Fruit fly (Drosophila melanogaster): ENCODE data around the gene CG10516.

The CG10516 gene

DNA sequence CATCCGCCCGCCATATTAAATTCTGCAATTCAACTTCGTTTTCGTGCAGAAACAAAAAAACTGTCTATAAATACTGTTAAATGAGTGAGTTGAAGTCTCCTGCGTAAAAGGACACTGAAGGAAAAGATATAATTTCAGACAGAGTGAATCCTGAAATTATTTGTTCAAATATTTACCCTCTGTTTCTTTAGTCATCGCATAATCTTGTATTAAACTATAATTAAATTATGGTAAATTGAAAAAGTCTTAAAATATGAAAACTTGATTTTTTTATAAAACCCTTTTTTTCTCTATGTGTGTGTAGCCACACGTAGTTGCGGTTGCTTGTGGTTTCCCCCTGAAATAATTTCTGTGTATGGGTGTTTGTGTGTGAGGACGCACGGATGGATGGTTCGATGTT, 44.7 kb upstream of the CG10516 start (continued):
- TF ChIP-seq CG6175 (GFP tag; IDR thresholded peaks at IDR 0.05) (no peak), CG2120 (GFP tag; optimal IDR thresholded peaks at IDR 0.05) (peak; percentile 60), sob (GFP tag; IDR thresholded peaks at IDR 0.05) (0 out of 2 replicates have a peak, but pooled peaks have one; percentile 20), fu2 (GFP tag; optimal IDR thresholded peaks at IDR 0.05) (no peak), CG7963 (GFP tag; IDR thresholded peaks at IDR 0.05; ENCODE audit: partially characterized antibody) (no peak), CG11093 (GFP tag; IDR thresholded peaks at IDR 0.05) (0 out of 3 replicates have a peak, but pooled peaks have one; percentile 16), CG4617 (GFP tag; optimal IDR thresholded peaks at IDR 0.05; ENCODE audit: borderline replicate concordance) (no peak), Bdp1 (GFP tag; optimal IDR thresholded peaks at IDR 0.05) (no peak), aop (GFP tag; IDR thresholded peaks at IDR 0.05) (no peak), CG9727 (GFP tag; optimal IDR thresholded peaks at IDR 0.05) (peak; percentile 28), Oli (tag; optimal IDR thresholded peaks at IDR 0.05) (peak; percentile 42), Gug (GFP tag; IDR thresholded peaks at IDR 0.05) (no peak), CG11085 (GFP tag; IDR thresholded peaks at IDR 0.05) (no peak), tgo (GFP tag; IDR thresholded peaks at IDR 0.05) (peak; percentile 31; the same call in 1 of the 3 replicates), CG2116 (GFP tag; optimal IDR thresholded peaks at IDR 0.05) (no peak), CG15479 (GFP tag; optimal IDR thresholded peaks at IDR 0.05) (no peak), chif (GFP tag; optimal IDR thresholded peaks at IDR 0.05) (no peak), CG10959 (GFP tag; IDR thresholded peaks at IDR 0.05) (no peak), Meics (GFP tag; optimal IDR thresholded peaks at IDR 0.05) (peak; percentile 49), jumu (GFP tag; optimal IDR thresholded peaks at IDR 0.05) (no peak), CG4820 (GFP tag; optimal IDR thresholded peaks at IDR 0.05) (peak; percentile 9), repo (GFP tag; optimal IDR thresholded peaks at IDR 0.05) (no peak), sc (optimal IDR thresholded peaks at IDR 0.05) (no peak), sc (GFP tag; optimal IDR thresholded peaks at IDR 0.05) (no peak), odd (GFP tag; optimal IDR thresholded peaks at IDR 0.05) (no peak), Vsx1 (GFP tag; optimal IDR thresholded peaks at IDR 0.05) (no peak), CG12155 (GFP tag; optimal IDR thresholded peaks at IDR 0.05) (peak; percentile 29), ind (GFP tag; optimal IDR thresholded peaks at IDR 0.05) (peak; percentile 21), bsh (GFP tag; optimal IDR thresholded peaks at IDR 0.05) (peak in 1 of 2 experiments; percentile 60), corto (GFP tag; optimal IDR thresholded peaks at IDR 0.05) (no peak), tin (GFP tag; optimal IDR thresholded peaks at IDR 0.05) (peak; percentile 1), inv (GFP tag; IDR thresholded peaks at IDR 0.05; ENCODE audit: partially characterized antibody) (no peak), CG16815 (GFP tag; optimal IDR thresholded peaks at IDR 0.05) (no peak), ewg (GFP tag; optimal IDR thresholded peaks at IDR 0.05) (no peak), PHDP (tag; optimal IDR thresholded peaks at IDR 0.05) (peak; percentile 46), CG30431 (GFP tag; optimal IDR thresholded peaks at IDR 0.05) (no peak), Blimp-1 (GFP tag; optimal IDR thresholded peaks at IDR 0.05) (peak; percentile 41), dm (GFP tag; optimal IDR thresholded peaks at IDR 0.05) (no peak), H15 (GFP tag; IDR thresholded peaks at IDR 0.05) (no peak), CG8089 (GFP tag; optimal IDR thresholded peaks at IDR 0.05) (no peak), vvl (GFP tag; IDR thresholded peaks at IDR 0.05) (peak; percentile 47; the same call in 1 of the 2 replicates), sens (GFP tag) (peak; percentile 65), toy (GFP tag; IDR thresholded peaks at IDR 0.05) (no peak), seq (GFP tag; IDR thresholded peaks at IDR 0.05) (0 out of 2 replicates have a peak, but pooled peaks have one; percentile 29), CG11695 (GFP tag; IDR thresholded peaks at IDR 0.05) (0 out of 3 replicates have a peak, but pooled peaks have one; percentile 47), gro (GFP tag; optimal IDR thresholded peaks at IDR 0.05) (peak; percentile 13), zen (tag; optimal IDR thresholded peaks at IDR 0.05) (no peak), bowl (GFP tag; IDR thresholded peaks at IDR 0.05) (no peak), CG14710 (tag; optimal IDR thresholded peaks at IDR 0.05) (peak; percentile 14), pita (GFP tag; optimal IDR thresholded peaks at IDR 0.05) (no peak), tap (tag; optimal IDR thresholded peaks at IDR 0.05) (peak; percentile 19), HLH54F (GFP tag; optimal IDR thresholded peaks at IDR 0.05) (no peak)

Measured in whole organism, embryonic.